Worm (Caenorhabditis elegans) whole organism, L1 larva: ENCODE data around the gene col-162.

Source experiments
- C04F5.9 ChIP-seq: sonication (generic microtip); optimal IDR thresholded peaks from 2 replicates; lab custom pipeline; 2016; ENCODE audit warnings: missing genetic modification characterization, missing compliant biosample characterization
- C16A3.4 ChIP-seq: fragments of 150-350 bp; optimal IDR thresholded peaks from 2 replicates; lab custom pipeline; 2014; ENCODE audit warnings: missing biosample characterization, missing genetic modification characterization
- C34B4.2 ChIP-seq: sonication (generic microtip); optimal IDR thresholded peaks from 2 replicates; lab custom pipeline; 2017; ENCODE audit warnings: mild to moderate bottlenecking, missing genetic modification characterization, missing compliant biosample characterization
- F16B12.6 ChIP-seq: fragments of 150-350 bp; optimal IDR thresholded peaks from 2 replicates; lab custom pipeline; 2014; ENCODE audit warnings: missing biosample characterization, missing genetic modification characterization
- Y116A8C.19 ChIP-seq: sonication (generic microtip); optimal IDR thresholded peaks from 2 replicates; lab custom pipeline; 2016; ENCODE audit warnings: missing compliant biosample characterization, missing genetic modification characterization, borderline replicate concordance
- ama-1 ChIP-seq: fragments of 150-350 bp; optimal IDR thresholded peaks from 2 replicates; lab custom pipeline; 2014
- blmp-1 ChIP-seq: fragments of 150-350 bp; optimal IDR thresholded peaks from 2 replicates; lab custom pipeline; 2014; ENCODE audit warnings: missing biosample characterization, missing genetic modification characterization
- ceh-63 ChIP-seq: fragments of 200-800 bp; sonication (Bioruptor generic); optimal IDR thresholded peaks from 2 replicates; lab custom pipeline; 2018; ENCODE audit warnings: mild to moderate bottlenecking, missing genetic modification characterization, missing compliant biosample characterization
- ceh-8 ChIP-seq: fragments of 200-800 bp; sonication (Bioruptor generic); optimal IDR thresholded peaks from 2 replicates; lab custom pipeline; 2018; ENCODE audit warnings: mild to moderate bottlenecking, missing genetic modification characterization, moderate library complexity, missing compliant biosample characterization
- ceh-82 ChIP-seq, 3 experiments: fragments of 150-350 bp in 1 of 3; sonication (generic microtip) in 2 of 3; optimal IDR thresholded peaks; 2 replicates each; lab custom pipeline; 2014 to 2017; ENCODE audit warnings: missing biosample characterization in 3 of 3, missing genetic modification characterization in 3 of 3
- ceh-90 ChIP-seq: sonication (generic microtip); optimal IDR thresholded peaks from 2 replicates; lab custom pipeline; 2016; ENCODE audit warnings: missing genetic modification characterization, missing compliant biosample characterization
- dpl-1 ChIP-seq, 3 experiments: fragments of 150-350 bp in 2 of 3; sonication (generic microtip) in 1 of 3; optimal IDR thresholded peaks; 2 replicates each; lab custom pipeline; 2014 to 2017; ENCODE audit warnings: missing biosample characterization in 3 of 3, missing genetic modification characterization in 3 of 3, missing genetic modification reagents in 3 of 3
- dsc-1 ChIP-seq: sonication (generic microtip); optimal IDR thresholded peaks from 2 replicates; lab custom pipeline; 2016; ENCODE audit warnings: mild to moderate bottlenecking, missing genetic modification characterization, missing compliant biosample characterization
- efl-1 ChIP-seq, 4 experiments: fragments of 150-350 bp; optimal IDR thresholded peaks in 3 of 4; peaks in 1 of 4; 1 replicate in 1 of 4; 2 replicates in 3 of 4; lab custom pipeline; 2014; ENCODE audit warnings: missing biosample characterization in 2 of 4, missing genetic modification characterization in 2 of 4, missing genetic modification reagents in 2 of 4
- efl-3 ChIP-seq: fragments of 200-800 bp; sonication (Bioruptor generic); optimal IDR thresholded peaks from 2 replicates; lab custom pipeline; 2018; ENCODE audit warnings: mild to moderate bottlenecking, missing genetic modification characterization, missing compliant biosample characterization
- egl-27 ChIP-seq, 2 experiments: fragments of 150-350 bp in 1 of 2; sonication (generic microtip); optimal IDR thresholded peaks; 3 replicates each; lab custom pipeline; 2017 to 2018; ENCODE audit warnings: missing biosample characterization in 2 of 2, missing genetic modification characterization in 2 of 2, missing genetic modification reagents in 2 of 2
- elt-3 ChIP-seq, 6 experiments: fragments of 150-350 bp in 1 of 6; sonication (generic microtip); optimal IDR thresholded peaks; 2 replicates each; lab custom pipeline; 2017 to 2018; ENCODE audit warnings: missing biosample characterization in 6 of 6, missing genetic modification characterization in 6 of 6, inconsistent platforms in 1 of 6
- ets-5 ChIP-seq: fragments of 200-800 bp; sonication (Bioruptor generic); IDR thresholded peaks from 2 replicates; pipeline ENCODE4 v1.3.6; 2022; ENCODE audit warnings: missing genetic modification characterization, missing compliant biosample characterization
- fkh-4 ChIP-seq: sonication (generic microtip); optimal IDR thresholded peaks from 2 replicates; lab custom pipeline; 2016; ENCODE audit warnings: missing compliant biosample characterization, missing genetic modification characterization, borderline replicate concordance
- fos-1 ChIP-seq: fragments of 150-350 bp; optimal IDR thresholded peaks from 2 replicates; lab custom pipeline; 2014; ENCODE audit warnings: missing biosample characterization, missing genetic modification characterization
- hlh-17 ChIP-seq: fragments of 200-800 bp; sonication (Bioruptor generic); optimal IDR thresholded peaks from 2 replicates; lab custom pipeline; 2018; ENCODE audit warnings: missing genetic modification characterization, mild to moderate bottlenecking, missing compliant biosample characterization, moderate library complexity, borderline replicate concordance
- hlh-4 ChIP-seq: sonication (generic microtip); optimal IDR thresholded peaks from 2 replicates; lab custom pipeline; 2016; ENCODE audit warnings: mild to moderate bottlenecking, missing genetic modification characterization, missing compliant biosample characterization
- hpl-2 ChIP-seq: fragments of 150-350 bp; optimal IDR thresholded peaks from 2 replicates; lab custom pipeline; 2014; ENCODE audit warnings: missing biosample characterization, missing genetic modification reagents, missing genetic modification characterization
- irx-1 ChIP-seq: sonication (generic microtip); optimal IDR thresholded peaks from 2 replicates; lab custom pipeline; 2016; ENCODE audit warnings: missing genetic modification characterization, missing compliant biosample characterization
- jun-1 ChIP-seq: fragments of 150-350 bp; optimal IDR thresholded peaks from 2 replicates; lab custom pipeline; 2014; ENCODE audit warnings: missing biosample characterization, missing genetic modification reagents, missing genetic modification characterization
- lin-13 ChIP-seq: fragments of 150-350 bp; optimal IDR thresholded peaks from 2 replicates; lab custom pipeline; 2014; ENCODE audit warnings: missing biosample characterization, missing genetic modification reagents, missing genetic modification characterization
- lin-14 ChIP-seq: fragments of 200-800 bp; sonication (Bioruptor generic); optimal IDR thresholded peaks from 2 replicates; lab custom pipeline; 2018; ENCODE audit warnings: mild to moderate bottlenecking, missing genetic modification characterization, moderate library complexity, missing compliant biosample characterization
- lin-35 ChIP-seq, 2 experiments: fragments of 150-350 bp; optimal IDR thresholded peaks; 2 replicates each; lab custom pipeline; 2014; ENCODE audit warnings: missing biosample characterization in 2 of 2, missing genetic modification characterization in 2 of 2, missing genetic modification reagents in 2 of 2
- lir-3 ChIP-seq: sonication (generic microtip); optimal IDR thresholded peaks from 2 replicates; lab custom pipeline; 2016; ENCODE audit warnings: mild to moderate bottlenecking, missing genetic modification characterization, moderate library complexity, missing compliant biosample characterization; ENCODE audit not compliant: poor library complexity
- lsy-2 ChIP-seq, 2 experiments: fragments of 150-350 bp; optimal IDR thresholded peaks; 2 replicates each; lab custom pipeline; 2014; ENCODE audit warnings: missing biosample characterization in 2 of 2, missing genetic modification characterization in 2 of 2
- mep-1 ChIP-seq: fragments of 150-350 bp; optimal IDR thresholded peaks from 2 replicates; lab custom pipeline; 2014; ENCODE audit warnings: missing biosample characterization, missing genetic modification characterization
- nhr-11 ChIP-seq: fragments of 150-350 bp; optimal IDR thresholded peaks from 2 replicates; lab custom pipeline; 2014; ENCODE audit warnings: missing biosample characterization, missing genetic modification characterization
- nhr-19 ChIP-seq: fragments of 200-800 bp; sonication (Bioruptor generic); conservative IDR thresholded peaks from 2 replicates; pipeline ENCODE4 v1.3.6; 2022; ENCODE audit warnings: missing genetic modification characterization, missing compliant biosample characterization
- nhr-237 ChIP-seq: fragments of 150-350 bp; optimal IDR thresholded peaks from 2 replicates; lab custom pipeline; 2014; ENCODE audit warnings: missing biosample characterization, missing genetic modification characterization
- nhr-71 ChIP-seq: sonication (generic microtip); optimal IDR thresholded peaks from 2 replicates; lab custom pipeline; 2016; ENCODE audit warnings: mild to moderate bottlenecking, missing genetic modification characterization, moderate library complexity, missing compliant biosample characterization
- nhr-76 ChIP-seq: sonication (generic microtip); optimal IDR thresholded peaks from 2 replicates; lab custom pipeline; 2017; ENCODE audit warnings: missing biosample characterization, missing genetic modification characterization
- nhr-85 ChIP-seq: sonication (generic microtip); peaks from one replicate; lab custom pipeline; 2016; ENCODE audit warnings: missing genetic modification characterization, inconsistent platforms, missing compliant biosample characterization
- nhr-90 ChIP-seq: sonication (generic microtip); optimal IDR thresholded peaks from 2 replicates; lab custom pipeline; 2016; ENCODE audit warnings: mild to moderate bottlenecking, missing genetic modification characterization, missing compliant biosample characterization; ENCODE audit not compliant: poor library complexity
- pag-3 ChIP-seq: sonication (generic microtip); optimal IDR thresholded peaks from 2 replicates; lab custom pipeline; 2017; ENCODE audit warnings: missing genetic modification characterization, mild to moderate bottlenecking, missing compliant biosample characterization, antibody characterized with exemption, borderline replicate concordance; ENCODE audit not compliant: insufficient read depth
- pax-3 ChIP-seq: fragments of 200-800 bp; sonication (Bioruptor generic); optimal IDR thresholded peaks from 2 replicates; lab custom pipeline; 2018; ENCODE audit warnings: mild to moderate bottlenecking, missing genetic modification characterization, moderate library complexity, missing compliant biosample characterization
- pqm-1 ChIP-seq: sonication (generic microtip); optimal IDR thresholded peaks from 3 replicates; lab custom pipeline; 2017; ENCODE audit warnings: missing biosample characterization, missing genetic modification characterization
- rnt-1 ChIP-seq: sonication (generic microtip); optimal IDR thresholded peaks from 2 replicates; lab custom pipeline; 2016; ENCODE audit warnings: mild to moderate bottlenecking, missing genetic modification characterization, moderate library complexity, missing compliant biosample characterization
- skn-1 ChIP-seq: fragments of 150-350 bp; optimal IDR thresholded peaks from 2 replicates; lab custom pipeline; 2014; ENCODE audit warnings: missing biosample characterization, missing genetic modification characterization
- snu-23 ChIP-seq: sonication (generic microtip); optimal IDR thresholded peaks from 2 replicates; lab custom pipeline; 2016; ENCODE audit warnings: missing genetic modification characterization, missing compliant biosample characterization
- tlp-1 ChIP-seq: fragments of 150-350 bp; optimal IDR thresholded peaks from 2 replicates; lab custom pipeline; 2014; ENCODE audit warnings: missing biosample characterization, missing genetic modification characterization
- unc-130 ChIP-seq: fragments of 150-350 bp; optimal IDR thresholded peaks from 2 replicates; lab custom pipeline; 2017; ENCODE audit warnings: missing biosample characterization, missing genetic modification characterization, inconsistent platforms
- unc-30 ChIP-seq: sonication (generic microtip); optimal IDR thresholded peaks from 2 replicates; lab custom pipeline; 2017; ENCODE audit warnings: missing biosample characterization, missing genetic modification characterization
- unc-98 ChIP-seq: fragments of 200-800 bp; sonication (Bioruptor generic); IDR thresholded peaks from 2 replicates; pipeline ENCODE4 v1.3.6; 2022; ENCODE audit warnings: missing genetic modification characterization, missing compliant biosample characterization
- zag-1 ChIP-seq: fragments of 150-350 bp; optimal IDR thresholded peaks from 2 replicates; lab custom pipeline; 2014; ENCODE audit warnings: missing biosample characterization, missing genetic modification characterization
- zip-4 ChIP-seq: fragments of 200-800 bp; sonication (Bioruptor generic); optimal IDR thresholded peaks from 2 replicates; lab custom pipeline; 2018; ENCODE audit warnings: mild to moderate bottlenecking, missing genetic modification characterization, moderate library complexity, missing compliant biosample characterization
- ztf-11 ChIP-seq, 2 experiments: sonication (generic microtip); optimal IDR thresholded peaks; 2 replicates each; lab custom pipeline; 2016 to 2017; ENCODE audit warnings: missing genetic modification characterization in 2 of 2, missing biosample characterization in 1 of 2, missing compliant biosample characterization in 1 of 2
- ztf-4 ChIP-seq: fragments of 150-350 bp; optimal IDR thresholded peaks from 2 replicates; lab custom pipeline; 2014; ENCODE audit warnings: missing biosample characterization, missing genetic modification characterization

col-162 gene

ce11 chrV:13457858-13458257 is 16.1 kb downstream of the col-162 start, which contains the start of gene F25H9.2:
TSS of gene F25H9.2 (plus strand) at chrV:13458083.
- TF ChIP-seq unc-98 (GFP tag; lab: Robert Waterston, UW): no peak
- no peak for TF ChIP-seq ceh-8 (GFP tag; lab: Kevin White, UChicago)
- no peak for TF ChIP-seq hpl-2 (GFP tag; lab: Kevin White, UChicago)
- no peak for TF ChIP-seq pqm-1 (tag; lab: Kevin White, UChicago)
- no peak for TF ChIP-seq hlh-4 (tag; lab: Kevin White, UChicago)
- TF ChIP-seq hlh-17: no peak
- no peak for TF ChIP-seq ceh-63 (GFP tag; lab: Kevin White, UChicago)
- TF ChIP-seq ceh-90 (tag; lab: Kevin White, UChicago): no peak
- TF ChIP-seq nhr-19: no peak
- peak; percentile 25 for TF ChIP-seq nhr-71
- no peak for TF ChIP-seq zag-1 (tag; lab: Kevin White, UChicago)
- TF ChIP-seq ztf-4: no peak
- no peak for TF ChIP-seq zip-4 (GFP tag; lab: Kevin White, UChicago)
- TF ChIP-seq lin-35 (GFP tag; optimal IDR thresholded peaks at IDR 0.05; lab: Kevin White, UChicago): peak; percentile 26 to 59
- no peak for TF ChIP-seq unc-30 (tag; lab: Kevin White, UChicago)
- no peak for TF ChIP-seq ztf-11 (tag; optimal IDR thresholded peaks at IDR 0.05; lab: Kevin White, UChicago)
- no peak for TF ChIP-seq skn-1 (tag; lab: Kevin White, UChicago)
- peak in 2 of 3 experiments; percentile 55 to 61 for TF ChIP-seq dpl-1 (GFP tag; optimal IDR thresholded peaks at IDR 0.05; lab: Kevin White, UChicago)
- TF ChIP-seq nhr-90 (tag; lab: Kevin White, UChicago): no peak
- peak; percentile 5 to 37 for TF ChIP-seq efl-1 (optimal IDR thresholded peaks at IDR 0.05; lab: Kevin White, UChicago)
- peak; percentile 36 to 43 for TF ChIP-seq efl-1 (GFP tag; optimal IDR thresholded peaks at IDR 0.05 in 1 of 2; lab: Kevin White, UChicago)
- no peak for TF ChIP-seq Y116A8C.19
- TF ChIP-seq lin-13 (GFP tag; lab: Kevin White, UChicago): no peak
- no peak for TF ChIP-seq elt-3 (tag; optimal IDR thresholded peaks at IDR 0.05; lab: Kevin White, UChicago)
- TF ChIP-seq unc-130 (tag; lab: Kevin White, UChicago): peak; percentile 47
- no peak for TF ChIP-seq dsc-1 (tag; lab: Kevin White, UChicago)
- TF ChIP-seq lir-3: no peak
- TF ChIP-seq blmp-1 (tag; lab: Kevin White, UChicago): peak; percentile 26
- no peak for TF ChIP-seq C04F5.9 (tag; lab: Kevin White, UChicago)
- TF ChIP-seq fos-1 (tag; lab: Kevin White, UChicago): no peak
- no peak for TF ChIP-seq efl-3
- no peak for TF ChIP-seq pax-3
- TF ChIP-seq ets-5: no peak
- no peak for TF ChIP-seq C34B4.2 (tag; lab: Kevin White, UChicago)
- TF ChIP-seq nhr-237 (tag; lab: Kevin White, UChicago): no peak
- no peak for TF ChIP-seq nhr-76 (tag; lab: Kevin White, UChicago)
- peak; percentile 20 to 45 for TF ChIP-seq lsy-2 (tag; optimal IDR thresholded peaks at IDR 0.05; lab: Kevin White, UChicago)
- TF ChIP-seq lin-14 (GFP tag; lab: Kevin White, UChicago): no peak
- TF ChIP-seq rnt-1 (tag; lab: Kevin White, UChicago): peak; percentile 29
- TF ChIP-seq snu-23 (GFP tag; lab: Kevin White, UChicago): peak; percentile 47
- no peak for TF ChIP-seq nhr-85 (tag; lab: Kevin White, UChicago)
- TF ChIP-seq irx-1 (tag; lab: Kevin White, UChicago): no peak
- no peak for TF ChIP-seq egl-27 (tag; optimal IDR thresholded peaks at IDR 0.05; lab: Kevin White, UChicago)
- no peak for TF ChIP-seq nhr-11 (tag; lab: Kevin White, UChicago)
- no peak for TF ChIP-seq pag-3 (tag; lab: Kevin White, UChicago)
- TF ChIP-seq mep-1 (tag; lab: Kevin White, UChicago): no peak
- no peak for TF ChIP-seq ama-1
- no peak for TF ChIP-seq tlp-1 (tag; lab: Kevin White, UChicago)
- no peak for TF ChIP-seq jun-1 (tag; lab: Kevin White, UChicago)
- peak; percentile 46 for TF ChIP-seq C16A3.4
- no peak for TF ChIP-seq fkh-4 (tag; lab: Kevin White, UChicago)
- peak in 1 of 3 experiments; percentile 8 for TF ChIP-seq ceh-82 (tag; optimal IDR thresholded peaks at IDR 0.05; lab: Kevin White, UChicago)
- peak; percentile 90 for TF ChIP-seq F16B12.6 (tag; lab: Kevin White, UChicago)
